Worm (Caenorhabditis elegans): ENCODE results near the gene H41C03.3.
A peak's percentile ranks its signal among the peaks of the same experiment; 100 is the strongest.

- TF ChIP-seq pha-4 (tag; optimal IDR thresholded peaks at IDR 0.05) (no peak), nhr-11 (tag; optimal IDR thresholded peaks at IDR 0.05) (no peak), tbx-2 (tag; optimal IDR thresholded peaks at IDR 0.05) (peak; percentile 6), ceh-19 (GFP tag; optimal IDR thresholded peaks at IDR 0.05) (no peak), ceh-48 (tag; optimal IDR thresholded peaks at IDR 0.05) (no peak), fkh-6 (tag; optimal IDR thresholded peaks at IDR 0.05) (no peak), dmd-4 (tag; optimal IDR thresholded peaks at IDR 0.05; ENCODE audit: borderline replicate concordance) (no peak), elt-2 (tag; optimal IDR thresholded peaks at IDR 0.05) (no peak), che-1 (tag; optimal IDR thresholded peaks at IDR 0.05) (no peak)
These were observed 25.9 kb downstream of the H41C03.3 start for ce11 chrII:5871508-5871907.

All from whole organism, late embryonic.